Fruit fly (Drosophila melanogaster): ENCODE data around the gene Naa40.

Gene Naa40

DNA sequence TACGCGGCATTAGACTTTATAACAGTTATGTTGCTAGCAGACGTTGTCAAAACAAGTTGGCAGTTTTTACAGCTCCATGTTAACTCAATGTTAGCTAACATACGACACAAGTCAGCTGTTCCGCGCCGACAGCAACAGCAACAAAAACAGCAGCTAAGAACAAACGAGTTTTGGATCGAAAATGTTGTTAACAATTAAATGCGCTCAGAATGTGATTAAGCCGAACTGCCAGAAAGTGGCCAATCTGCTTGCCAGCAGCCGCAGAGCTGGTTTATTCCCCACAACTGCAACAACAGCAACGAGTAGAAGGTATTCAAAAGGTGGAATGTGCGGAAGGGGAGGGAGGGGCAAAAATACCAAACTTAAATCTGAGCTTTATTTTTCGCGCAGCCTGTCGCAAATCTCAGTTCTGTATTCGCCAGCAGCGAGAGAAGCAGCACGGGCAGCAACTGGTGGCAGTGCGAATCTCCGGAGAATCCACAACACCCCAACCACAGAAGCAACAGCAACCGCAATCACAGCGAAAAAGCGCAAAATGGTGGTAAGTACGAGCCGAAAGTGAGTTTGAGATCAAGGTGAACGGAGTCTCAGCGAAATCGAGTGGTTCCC is 1.6 kb downstream of the Naa40 start, which contains the start of gene Pcd (continued):
- TF ChIP-seq Hr78 (GFP tag; optimal IDR thresholded peaks at IDR 0.05) (no peak), MTF-1 (GFP tag; optimal IDR thresholded peaks at IDR 0.05; ENCODE audit: borderline replicate concordance) (no peak), gt (GFP tag; IDR thresholded peaks at IDR 0.05) (no peak), dysf (GFP tag; IDR thresholded peaks at IDR 0.05) (no peak), Oaz (GFP tag; IDR thresholded peaks at IDR 0.05) (no peak), bab2 (GFP tag; optimal IDR thresholded peaks at IDR 0.05) (no peak), Adf1 (GFP tag; IDR thresholded peaks at IDR 0.05) (peak; percentile 42; the same call in 1 of the 2 replicates), Drgx (GFP tag; IDR thresholded peaks at IDR 0.05) (no peak), Lhr (GFP tag; optimal IDR thresholded peaks at IDR 0.05) (no peak), CG8765 (GFP tag; IDR thresholded peaks at IDR 0.05) (no peak), ap (GFP tag; IDR thresholded peaks at IDR 0.05) (no peak), CG4730 (GFP tag; IDR thresholded peaks at IDR 0.05) (no peak), ems (GFP tag; optimal IDR thresholded peaks at IDR 0.05) (no peak), Nf-YB (GFP tag; optimal IDR thresholded peaks at IDR 0.05) (no peak), MBD-R2 (GFP tag; IDR thresholded peaks at IDR 0.05) (peak; percentile 83), CG17829 (tag; optimal IDR thresholded peaks at IDR 0.05) (no peak), slp2 (GFP tag; optimal IDR thresholded peaks at IDR 0.05) (no peak), Dip3 (GFP tag; optimal IDR thresholded peaks at IDR 0.05) (no peak), toy (GFP tag; IDR thresholded peaks at IDR 0.05) (no peak), insv (GFP tag; optimal IDR thresholded peaks at IDR 0.05) (peak in 1 of 2 experiments; percentile 46), chinmo (GFP tag; IDR thresholded peaks at IDR 0.05; ENCODE audit: partially characterized antibody) (peak; percentile 96), Atf-2 (GFP tag; optimal IDR thresholded peaks at IDR 0.05) (no peak), fd64A (GFP tag; optimal IDR thresholded peaks at IDR 0.05) (no peak), CG11247 (GFP tag; IDR thresholded peaks at IDR 0.05) (no peak), CG6791 (GFP tag; IDR thresholded peaks at IDR 0.05; ENCODE audit: partially characterized antibody) (no peak), pita (GFP tag; optimal IDR thresholded peaks at IDR 0.05) (no peak), mirr (GFP tag; optimal IDR thresholded peaks at IDR 0.05) (peak; percentile 7), sc (optimal IDR thresholded peaks at IDR 0.05) (no peak), sc (GFP tag; optimal IDR thresholded peaks at IDR 0.05) (no peak), Nf-YC (tag; optimal IDR thresholded peaks at IDR 0.05) (no peak), Hsf (GFP tag; optimal IDR thresholded peaks at IDR 0.05) (no peak), stwl (tag; optimal IDR thresholded peaks at IDR 0.05) (peak; percentile 71), Gug (GFP tag; IDR thresholded peaks at IDR 0.05) (no peak), Jarid2 (GFP tag; optimal IDR thresholded peaks at IDR 0.05) (no peak), D19A (tag; optimal IDR thresholded peaks at IDR 0.05) (no peak)

- TF ChIP-seq pfk (GFP tag; optimal IDR thresholded peaks at IDR 0.05) (no peak), CG8388 (GFP tag; optimal IDR thresholded peaks at IDR 0.05) (no peak), nerfin-1 (tag; optimal IDR thresholded peaks at IDR 0.05) (no peak), Sry-δ (GFP tag; optimal IDR thresholded peaks at IDR 0.05) (no peak), Pdp1 (GFP tag; optimal IDR thresholded peaks at IDR 0.05) (no peak), pros (GFP tag; optimal IDR thresholded peaks at IDR 0.05) (no peak), CG8290 (GFP tag; optimal IDR thresholded peaks at IDR 0.05) (no peak), CG8290 (tag; optimal IDR thresholded peaks at IDR 0.05) (no peak), CG4404 (GFP tag; IDR thresholded peaks at IDR 0.05) (no peak), Bteb2 (GFP tag; optimal IDR thresholded peaks at IDR 0.05) (no peak), CG8944 (GFP tag; optimal IDR thresholded peaks at IDR 0.05) (no peak)
Measured at dm6 chr3R:29722238-29722637, 2.5 kb downstream of the Naa40 start, which contains the start of gene CG34296. TSS of gene CG34296 (plus strand) at chr3R:29722538.
